Worm (Caenorhabditis elegans) whole organism, L1 larva: ENCODE measurements around the gene F38B6.3.

Source experiments
- ceh-8 ChIP-seq: fragments of 200-800 bp; sonication (Bioruptor generic); optimal IDR thresholded peaks from 2 replicates; lab custom pipeline; 2018; ENCODE audit warnings: mild to moderate bottlenecking, missing genetic modification characterization, moderate library complexity, missing compliant biosample characterization
- ceh-82 ChIP-seq, 3 experiments: fragments of 150-350 bp in 1 of 3; sonication (generic microtip) in 2 of 3; optimal IDR thresholded peaks; 2 replicates each; lab custom pipeline; 2014 to 2017; ENCODE audit warnings: missing biosample characterization in 3 of 3, missing genetic modification characterization in 3 of 3
- ceh-90 ChIP-seq: sonication (generic microtip); optimal IDR thresholded peaks from 2 replicates; lab custom pipeline; 2016; ENCODE audit warnings: missing genetic modification characterization, missing compliant biosample characterization
- fkh-4 ChIP-seq: sonication (generic microtip); optimal IDR thresholded peaks from 2 replicates; lab custom pipeline; 2016; ENCODE audit warnings: missing compliant biosample characterization, missing genetic modification characterization, borderline replicate concordance
- fos-1 ChIP-seq: fragments of 150-350 bp; optimal IDR thresholded peaks from 2 replicates; lab custom pipeline; 2014; ENCODE audit warnings: missing biosample characterization, missing genetic modification characterization
- lin-39 ChIP-seq: fragments of 150-350 bp; optimal IDR thresholded peaks from 2 replicates; lab custom pipeline; 2014; ENCODE audit warnings: missing biosample characterization, missing genetic modification reagents, missing genetic modification characterization

DNA sequence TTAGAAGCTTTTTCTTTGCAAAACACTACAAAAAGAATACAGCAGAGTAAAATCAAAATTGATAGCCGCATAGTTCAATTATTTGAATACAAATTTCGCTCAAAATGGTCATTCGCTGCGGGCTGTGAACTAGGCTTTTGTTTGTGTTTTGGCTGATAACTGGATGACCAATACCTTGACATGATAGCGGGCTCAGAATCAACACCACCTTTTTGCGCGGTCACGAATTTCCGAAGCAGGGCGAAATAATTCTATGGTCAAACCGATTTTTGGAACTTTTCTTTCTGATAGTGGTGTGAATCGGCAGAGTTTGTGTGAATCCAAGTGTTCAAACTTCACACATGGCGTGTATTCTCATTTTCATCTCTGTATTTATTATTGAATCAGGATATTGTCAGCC lies 4.8 kb downstream of the F38B6.3 start, which contains the start of the genes F38B6.7 and F38B6.2:
- TF ChIP-seq fkh-4 (tag; lab: Kevin White, UChicago), result no peak
- TF ChIP-seq ceh-90 (tag; lab: Kevin White, UChicago), result no peak
- TF ChIP-seq ceh-82 (tag; optimal IDR thresholded peaks at IDR 0.05; lab: Kevin White, UChicago), result no peak
- no peak for TF ChIP-seq lin-39 (tag; lab: Kevin White, UChicago)
- no peak for TF ChIP-seq ceh-8
- no peak for TF ChIP-seq fos-1 (tag; lab: Kevin White, UChicago)
